Worm (Caenorhabditis elegans): ENCODE measurements around the gene F15E6.9.

- TF ChIP-seq elt-1 (tag; optimal IDR thresholded peaks at IDR 0.05) (no peak), nhr-76 (tag; optimal IDR thresholded peaks at IDR 0.05) (no peak), unc-62 (GFP tag; optimal IDR thresholded peaks at IDR 0.05) (no peak), fkh-10 (GFP tag; optimal IDR thresholded peaks at IDR 0.05) (no peak), ama-1 (optimal IDR thresholded peaks at IDR 0.05) (no peak), daf-12 (tag; optimal IDR thresholded peaks at IDR 0.05) (no peak), R02D3.7 (tag; optimal IDR thresholded peaks at IDR 0.05) (no peak), tbx-2 (tag; optimal IDR thresholded peaks at IDR 0.05) (no peak), zag-1 (tag; optimal IDR thresholded peaks at IDR 0.05) (no peak), ztf-11 (tag; optimal IDR thresholded peaks at IDR 0.05) (no peak)
Measured at ce11 chrIV:4336139-4336851, 37.4 kb upstream of the F15E6.9 start, which contains the start of the genes W03B1.3 and oac-51.

All from whole organism, L3 larva.